Worm (Caenorhabditis elegans) whole organism, midembryonic: ENCODE data around the gene F46F5.7.

Source experiments
- flt-1 ChIP-seq: fragments of 200-800 bp; sonication (Bioruptor generic); IDR thresholded peaks from 2 replicates; pipeline ENCODE4 v1.3.6; 2022; ENCODE audit warnings: missing genetic modification characterization, missing compliant biosample characterization
- ztf-29 ChIP-seq: fragments of 200-800 bp; sonication (Bioruptor generic); IDR thresholded peaks from 2 replicates; pipeline ENCODE4 v1.3.6; 2022; ENCODE audit warnings: missing genetic modification reagents, missing genetic modification characterization, missing compliant biosample characterization

- TF ChIP-seq flt-1 (GFP tag; lab: Robert Waterston, UW) (no peak), ztf-29 (no peak)
Observed at ce11 chrII:791828-792227, 28.6 kb downstream of the F46F5.7 start, which contains the start of gene F46F5.1.
